Fruit fly (Drosophila melanogaster): ENCODE data around the gene CG12990.

CG12990 gene

DNA sequence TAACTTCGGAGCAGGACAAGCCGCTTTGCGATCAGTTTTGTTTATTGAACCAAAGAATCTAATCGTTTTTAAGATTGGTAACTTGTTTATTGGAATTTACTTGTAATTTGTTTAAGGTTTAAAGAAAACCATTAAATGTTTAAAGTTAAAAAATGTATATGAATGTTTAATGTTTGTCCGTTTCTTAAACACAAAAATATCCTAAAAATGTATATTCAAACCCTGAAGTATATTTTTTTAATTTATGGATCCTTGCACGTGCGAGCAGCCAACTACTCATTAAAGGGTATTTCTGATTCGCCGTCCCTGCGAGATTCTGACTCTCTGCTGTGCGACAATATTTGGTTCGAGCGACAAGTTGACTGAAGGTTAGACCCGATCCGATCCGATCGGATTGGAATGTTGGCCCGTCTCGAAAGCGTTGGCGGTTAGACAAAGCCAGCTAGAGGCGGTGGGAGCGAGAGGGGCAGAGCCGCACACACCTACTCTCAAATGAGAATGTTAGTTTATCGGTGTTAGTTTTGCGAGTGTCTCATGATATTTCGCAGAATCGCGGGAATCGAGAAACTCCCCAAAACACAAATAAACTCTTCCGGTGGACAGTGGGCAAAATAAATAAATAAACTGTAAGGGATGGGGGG is 27.3 kb upstream of the CG12990 start:
- TF ChIP-seq sage (GFP tag; optimal IDR thresholded peaks at IDR 0.05) (peak; percentile 41), dsf (GFP tag; optimal IDR thresholded peaks at IDR 0.05; ENCODE audit: borderline replicate concordance) (peak; percentile 38), psq (GFP tag; optimal IDR thresholded peaks at IDR 0.05) (peak; percentile 79), Rel (GFP tag; optimal IDR thresholded peaks at IDR 0.05) (no peak), Rel (tag; optimal IDR thresholded peaks at IDR 0.05) (peak; percentile 35), dmrt93B (GFP tag; optimal IDR thresholded peaks at IDR 0.05) (peak; percentile 86), GATAd (GFP tag; optimal IDR thresholded peaks at IDR 0.05) (no peak), CrebA (GFP tag; optimal IDR thresholded peaks at IDR 0.05; ENCODE audit: borderline replicate concordance) (no peak), Dif (GFP tag; optimal IDR thresholded peaks at IDR 0.05; ENCODE audit: partially characterized antibody) (no peak), tai (GFP tag; optimal IDR thresholded peaks at IDR 0.05) (peak; percentile 40), woc (GFP tag; optimal IDR thresholded peaks at IDR 0.05) (peak; percentile 95), foxo (GFP tag; optimal IDR thresholded peaks at IDR 0.05) (peak in 1 of 2 experiments; percentile 88), Hnf4 (GFP tag; optimal IDR thresholded peaks at IDR 0.05) (peak; percentile 83), Hr83 (GFP tag; optimal IDR thresholded peaks at IDR 0.05; ENCODE audit: poor library complexity, severe bottlenecking) (no peak), usp (GFP tag; optimal IDR thresholded peaks at IDR 0.05) (no peak), Dfd (GFP tag; optimal IDR thresholded peaks at IDR 0.05) (no peak), br (GFP tag; optimal IDR thresholded peaks at IDR 0.05) (peak; percentile 89), lola (GFP tag; optimal IDR thresholded peaks at IDR 0.05) (no peak), Jra (GFP tag; optimal IDR thresholded peaks at IDR 0.05) (peak; percentile 78), N (GFP tag; optimal IDR thresholded peaks at IDR 0.05) (no peak), h (GFP tag; optimal IDR thresholded peaks at IDR 0.05) (peak; percentile 88), ey (GFP tag; optimal IDR thresholded peaks at IDR 0.05) (peak; percentile 83), Sp1 (GFP tag; optimal IDR thresholded peaks at IDR 0.05) (peak; percentile 92), CG9705 (GFP tag; optimal IDR thresholded peaks at IDR 0.05) (peak; percentile 81), Vsx2 (GFP tag; optimal IDR thresholded peaks at IDR 0.05; ENCODE audit: partially characterized antibody) (no peak), brk (GFP tag; optimal IDR thresholded peaks at IDR 0.05) (peak; percentile 42), fru (GFP tag; optimal IDR thresholded peaks at IDR 0.05) (peak; percentile 91), dl (GFP tag; optimal IDR thresholded peaks at IDR 0.05; ENCODE audit: insufficient read depth in 1 of 2, partially characterized antibody in 2 of 2) (no peak), Abd-B (GFP tag; optimal IDR thresholded peaks at IDR 0.05) (no peak), pan (optimal IDR thresholded peaks at IDR 0.05) (no peak), jim (GFP tag; optimal IDR thresholded peaks at IDR 0.05) (no peak), sv (GFP tag; optimal IDR thresholded peaks at IDR 0.05) (peak; percentile 84), HLH106 (tag; optimal IDR thresholded peaks at IDR 0.05) (peak; percentile 90), Myc (optimal IDR thresholded peaks at IDR 0.05) (no peak), rgr (GFP tag; optimal IDR thresholded peaks at IDR 0.05) (peak; percentile 81), CG32264 (GFP tag; optimal IDR thresholded peaks at IDR 0.05) (peak; percentile 73), OdsH (GFP tag; optimal IDR thresholded peaks at IDR 0.05) (peak; percentile 81), Mio (GFP tag; optimal IDR thresholded peaks at IDR 0.05) (no peak), Hr78 (GFP tag; optimal IDR thresholded peaks at IDR 0.05) (no peak)

- TF ChIP-seq h (GFP tag; optimal IDR thresholded peaks at IDR 0.05) (no peak), fru (GFP tag; optimal IDR thresholded peaks at IDR 0.05) (no peak), Dif (GFP tag; optimal IDR thresholded peaks at IDR 0.05; ENCODE audit: partially characterized antibody) (peak; percentile 64), dl (GFP tag; optimal IDR thresholded peaks at IDR 0.05; ENCODE audit: insufficient read depth in 1 of 2, partially characterized antibody in 2 of 2) (peak in 1 of 2 experiments; percentile 36), foxo (GFP tag; optimal IDR thresholded peaks at IDR 0.05) (no peak)
These were observed 26.7 kb upstream of the CG12990 start, which contains the start of gene chas for dm6 chrX:17698436-17698835. Gene chas, minus strand, starts transcription at chrX:17698730.
